Fruit fly (Drosophila melanogaster) whole organism, embryonic: ENCODE data around the gene CG34292.
A peak's percentile ranks its signal among the peaks of the same experiment; 100 is the strongest.

Source experiments
- ATbp ChIP-seq: fragments of 200-800 bp; sonication (Bioruptor generic); optimal IDR thresholded peaks from 2 replicates; lab custom pipeline; 2017; ENCODE audit warnings: missing biosample characterization, mild to moderate bottlenecking, missing genetic modification characterization, missing genetic modification reagents
- Aef1 ChIP-seq: fragments of 200-800 bp; sonication (Bioruptor generic); IDR thresholded peaks from 3 replicates; pipeline ENCODE4 v1.3.6; 2022; ENCODE audit warnings: missing biosample characterization, missing genetic modification characterization
- CG10959 ChIP-seq: fragments of 200-800 bp; sonication (Bioruptor generic); IDR thresholded peaks from 2 replicates; pipeline ENCODE4 v1.3.6; 2022; ENCODE audit warnings: missing biosample characterization, missing genetic modification characterization
- CG12071 ChIP-seq: fragments of 200-800 bp; sonication (Bioruptor generic); optimal IDR thresholded peaks from 3 replicates; lab custom pipeline; 2018; ENCODE audit warnings: missing biosample characterization, mild to moderate bottlenecking, missing genetic modification characterization
- CG15269 ChIP-seq: fragments of 200-800 bp; sonication (Bioruptor generic); optimal IDR thresholded peaks from 2 replicates; lab custom pipeline; 2018; ENCODE audit warnings: missing biosample characterization, mild to moderate bottlenecking, missing genetic modification characterization, moderate library complexity
- CG1792 ChIP-seq: fragments of 200-800 bp; sonication (Bioruptor generic); optimal IDR thresholded peaks from 2 replicates; lab custom pipeline; 2016; ENCODE audit warnings: missing biosample characterization, missing genetic modification characterization
- CG30403 ChIP-seq: fragments of 200-800 bp; sonication (Bioruptor generic); optimal IDR thresholded peaks from 3 replicates; lab custom pipeline; 2016; ENCODE audit warnings: missing biosample characterization, missing genetic modification characterization
- CG9797 ChIP-seq: fragments of 200-800 bp; sonication (Bioruptor generic); optimal IDR thresholded peaks from 3 replicates; lab custom pipeline; 2018; ENCODE audit warnings: missing biosample characterization, mild to moderate bottlenecking, missing genetic modification characterization
- D19A ChIP-seq: fragments of 200-800 bp; optimal IDR thresholded peaks from 3 replicates; lab custom pipeline; 2019; ENCODE audit warnings: missing biosample characterization, mild to moderate bottlenecking, missing genetic modification characterization, moderate library complexity
- Hey ChIP-seq: fragments of 200-800 bp; sonication (Bioruptor generic); optimal IDR thresholded peaks from 3 replicates; lab custom pipeline; 2018; ENCODE audit warnings: missing biosample characterization, mild to moderate bottlenecking, missing genetic modification characterization
- Ravus ChIP-seq: fragments of 200-800 bp; sonication (Bioruptor generic); IDR thresholded peaks from 2 replicates; pipeline ENCODE4 v1.3.6; 2022; ENCODE audit warnings: missing biosample characterization, missing genetic modification characterization
- Xbp1 ChIP-seq: fragments of 200-800 bp; sonication (Bioruptor generic); optimal IDR thresholded peaks from 3 replicates; lab custom pipeline; 2016; ENCODE audit warnings: missing biosample characterization, mild to moderate bottlenecking, missing genetic modification characterization
- gsb ChIP-seq: fragments of 200-800 bp; sonication (Bioruptor generic); IDR thresholded peaks from 2 replicates; pipeline ENCODE4 v1.3.6; 2022; ENCODE audit warnings: missing biosample characterization, missing genetic modification characterization

DNA sequence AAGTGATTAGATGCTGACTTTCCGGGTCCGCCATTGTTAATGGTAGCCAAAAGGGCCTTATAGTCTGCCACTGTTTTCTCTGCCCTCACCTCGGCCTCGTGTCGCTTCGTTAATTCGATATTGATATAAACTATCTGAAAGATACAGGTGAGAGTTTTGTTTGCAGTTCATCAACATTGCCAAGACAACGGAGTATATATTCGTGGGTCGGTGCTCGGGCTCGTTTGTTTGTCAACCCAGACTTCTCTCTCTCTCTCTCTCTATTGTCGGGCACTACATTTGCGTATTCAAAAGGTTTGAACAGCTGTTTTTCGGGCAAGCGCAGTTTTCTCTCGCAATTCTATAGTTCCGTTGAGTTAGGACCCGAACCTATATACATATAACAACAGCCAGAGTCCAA, 5.3 kb downstream of the CG34292 start:
- TF ChIP-seq CG10959 (GFP tag; lab: Robert Waterston, UW): no peak
- TF ChIP-seq CG1792 (GFP tag; lab: Kevin White, UChicago): no peak
- no peak for TF ChIP-seq CG9797 (GFP tag; lab: Kevin White, UChicago)
- TF ChIP-seq Ravus (GFP tag; lab: Robert Waterston, UW): no peak
- TF ChIP-seq CG12071 (GFP tag; lab: Kevin White, UChicago): peak; percentile 24
- no peak for TF ChIP-seq Xbp1 (GFP tag; lab: Kevin White, UChicago)
- no peak for TF ChIP-seq Hey (tag; lab: Kevin White, UChicago)
- TF ChIP-seq Aef1 (GFP tag; lab: Robert Waterston, UW): no peak
- no peak for TF ChIP-seq gsb (GFP tag; lab: Robert Waterston, UW)
- no peak for TF ChIP-seq CG30403 (GFP tag; lab: Kevin White, UChicago)
- TF ChIP-seq CG15269: no peak
- no peak for TF ChIP-seq D19A (tag; lab: Kevin White, UChicago)
- TF ChIP-seq ATbp: peak; percentile 55
